Fruit fly (Drosophila melanogaster) whole organism, embryonic: ENCODE measurements around the gene CG32305.

Experiments used
- Antp ChIP-seq: fragments of 200-800 bp; sonication (Bioruptor generic); optimal IDR thresholded peaks from 3 replicates; lab custom pipeline; 2016; ENCODE audit warnings: missing biosample characterization, missing genetic modification characterization
- CG10209 ChIP-seq: fragments of 200-800 bp; sonication (Bioruptor generic); optimal IDR thresholded peaks from 3 replicates; lab custom pipeline; 2017; ENCODE audit warnings: missing biosample characterization, mild to moderate bottlenecking, missing genetic modification characterization, missing genetic modification reagents
- CG10959 ChIP-seq: fragments of 200-800 bp; sonication (Bioruptor generic); IDR thresholded peaks from 2 replicates; pipeline ENCODE4 v1.3.6; 2022; ENCODE audit warnings: missing biosample characterization, missing genetic modification characterization
- CG11723 ChIP-seq: fragments of 200-800 bp; sonication (Bioruptor generic); optimal IDR thresholded peaks from 2 replicates; lab custom pipeline; 2017; ENCODE audit warnings: missing biosample characterization, mild to moderate bottlenecking, missing genetic modification characterization
- CG12659 ChIP-seq: fragments of 200-800 bp; sonication (Bioruptor generic); optimal IDR thresholded peaks from 3 replicates; lab custom pipeline; 2017; ENCODE audit warnings: mild to moderate bottlenecking, missing biosample characterization, missing genetic modification reagents, missing genetic modification characterization
- CG14441 ChIP-seq: fragments of 200-800 bp; sonication (Bioruptor generic); IDR thresholded peaks from 2 replicates; pipeline ENCODE4 v1.3.6; 2022; ENCODE audit warnings: missing biosample characterization, missing genetic modification characterization
- CG17359 ChIP-seq: fragments of 200-800 bp; sonication (Bioruptor generic); optimal IDR thresholded peaks from 3 replicates; lab custom pipeline; 2018; ENCODE audit warnings: missing biosample characterization, mild to moderate bottlenecking, missing genetic modification characterization, moderate library complexity
- CG17568 ChIP-seq: fragments of 200-800 bp; sonication (Bioruptor generic); optimal IDR thresholded peaks from 2 replicates; lab custom pipeline; 2018; ENCODE audit warnings: missing biosample characterization, mild to moderate bottlenecking, missing genetic modification characterization, moderate library complexity
- CG17802 ChIP-seq: fragments of 200-800 bp; sonication (Bioruptor generic); optimal IDR thresholded peaks from 2 replicates; lab custom pipeline; 2018; ENCODE audit warnings: missing biosample characterization, mild to moderate bottlenecking, missing genetic modification characterization, moderate library complexity
- CG1832 ChIP-seq: fragments of 200-800 bp; sonication (Bioruptor generic); optimal IDR thresholded peaks from 2 replicates; lab custom pipeline; 2017; ENCODE audit warnings: missing biosample characterization, mild to moderate bottlenecking, missing genetic modification characterization, inconsistent platforms
- CG18599 ChIP-seq: fragments of 200-800 bp; sonication (Bioruptor generic); optimal IDR thresholded peaks from 3 replicates; lab custom pipeline; 2017; ENCODE audit warnings: missing biosample characterization, missing genetic modification characterization, mild to moderate bottlenecking, moderate library complexity, missing genetic modification reagents
- CG2199 ChIP-seq: fragments of 200-800 bp; sonication (Bioruptor generic); IDR thresholded peaks from 3 replicates; pipeline ENCODE4 v1.3.6; 2022; ENCODE audit warnings: missing biosample characterization, missing genetic modification characterization
- CG2202 ChIP-seq: fragments of 200-800 bp; sonication (Bioruptor generic); optimal IDR thresholded peaks from 2 replicates; lab custom pipeline; 2018; ENCODE audit warnings: missing biosample characterization, mild to moderate bottlenecking, missing genetic modification characterization
- CG30403 ChIP-seq: fragments of 200-800 bp; sonication (Bioruptor generic); optimal IDR thresholded peaks from 3 replicates; lab custom pipeline; 2016; ENCODE audit warnings: missing biosample characterization, missing genetic modification characterization
- CG31388 ChIP-seq: fragments of 200-800 bp; sonication (Bioruptor generic); optimal IDR thresholded peaks from 2 replicates; lab custom pipeline; 2016; ENCODE audit warnings: missing biosample characterization, missing genetic modification characterization
- CG3995 ChIP-seq: fragments of 200-800 bp; sonication (Bioruptor generic); optimal IDR thresholded peaks from 3 replicates; lab custom pipeline; 2016; ENCODE audit warnings: missing biosample characterization, missing genetic modification characterization
- CG7271 ChIP-seq: fragments of 200-800 bp; sonication (Bioruptor generic); optimal IDR thresholded peaks from 2 replicates; lab custom pipeline; 2018; ENCODE audit warnings: missing biosample characterization, mild to moderate bottlenecking, missing genetic modification characterization, moderate library complexity
- CG8290 ChIP-seq, 3 experiments: fragments of 200-800 bp; sonication (Bioruptor generic); optimal IDR thresholded peaks; 2 replicates each; lab custom pipeline; 2016 to 2019; ENCODE audit warnings: missing biosample characterization in 3 of 3, missing genetic modification characterization in 3 of 3, mild to moderate bottlenecking in 2 of 3, moderate library complexity in 1 of 3
- CG9817 ChIP-seq: fragments of 200-800 bp; sonication (Bioruptor generic); optimal IDR thresholded peaks from 2 replicates; lab custom pipeline; 2018; ENCODE audit warnings: missing biosample characterization, mild to moderate bottlenecking, missing genetic modification characterization, moderate library complexity
- Chrac-16 ChIP-seq: fragments of 200-800 bp; sonication (Bioruptor generic); optimal IDR thresholded peaks from 3 replicates; lab custom pipeline; 2016; ENCODE audit warnings: missing biosample characterization, missing genetic modification characterization
- Fer3 ChIP-seq: fragments of 200-800 bp; sonication (Bioruptor generic); optimal IDR thresholded peaks from 2 replicates; lab custom pipeline; 2018; ENCODE audit warnings: missing biosample characterization, mild to moderate bottlenecking, missing genetic modification characterization, moderate library complexity
- H15 ChIP-seq: fragments of 200-800 bp; sonication (Bioruptor generic); IDR thresholded peaks from 3 replicates; pipeline ENCODE4 v1.3.6; 2022; ENCODE audit warnings: missing biosample characterization, missing genetic modification characterization
- Hmr ChIP-seq: fragments of 200-800 bp; sonication (Bioruptor generic); optimal IDR thresholded peaks from 3 replicates; lab custom pipeline; 2017; ENCODE audit warnings: mild to moderate bottlenecking, missing biosample characterization, missing genetic modification reagents, missing genetic modification characterization
- Hr3 ChIP-seq: fragments of 200-800 bp; sonication (Bioruptor generic); optimal IDR thresholded peaks from 3 replicates; lab custom pipeline; 2016; ENCODE audit warnings: missing biosample characterization, missing genetic modification characterization
- Hr39 ChIP-seq: fragments of >200 bp; optimal IDR thresholded peaks from 2 replicates; lab custom pipeline; 2017
- Poxn ChIP-seq: fragments of 200-800 bp; sonication (Bioruptor generic); IDR thresholded peaks from 2 replicates; pipeline ENCODE4 v1.3.6; 2022; ENCODE audit warnings: missing biosample characterization, missing genetic modification characterization
- Side ChIP-seq: fragments of 200-800 bp; sonication (Bioruptor generic); optimal IDR thresholded peaks from 2 replicates; lab custom pipeline; 2016; ENCODE audit warnings: missing biosample characterization, missing genetic modification characterization
- Six4 ChIP-seq: fragments of 200-800 bp; sonication (Bioruptor generic); optimal IDR thresholded peaks from 2 replicates; lab custom pipeline; 2016; ENCODE audit warnings: missing biosample characterization, missing genetic modification characterization
- Trl ChIP-seq, 3 experiments: fragments of >200 bp in 2 of 3; fragments of 200-800 bp in 1 of 3; sonication (Bioruptor generic) in 1 of 3; optimal IDR thresholded peaks; 2 replicates in 1 of 3; 3 replicates in 2 of 3; lab custom pipeline; 2016 to 2017; ENCODE audit warnings: missing biosample characterization in 1 of 3, missing genetic modification characterization in 1 of 3
- ap ChIP-seq: fragments of 200-800 bp; sonication (Bioruptor generic); IDR thresholded peaks from 2 replicates; pipeline ENCODE4 v1.3.6; 2022; ENCODE audit warnings: missing biosample characterization, missing genetic modification characterization
- croc ChIP-seq: fragments of 200-800 bp; sonication (Bioruptor generic); conservative IDR thresholded peaks from 3 replicates; pipeline ENCODE4 v1.3.6; 2022; ENCODE audit warnings: missing biosample characterization, missing genetic modification characterization
- danr ChIP-seq: fragments of 200-800 bp; sonication (Bioruptor generic); IDR thresholded peaks from 2 replicates; pipeline ENCODE4 v1.3.6; 2022; ENCODE audit warnings: missing biosample characterization, missing genetic modification characterization
- disco-r ChIP-seq: fragments of 200-800 bp; sonication (Bioruptor generic); optimal IDR thresholded peaks from 2 replicates; lab custom pipeline; 2016; ENCODE audit warnings: missing biosample characterization, missing genetic modification characterization
- en ChIP-seq: fragments of 200-800 bp; sonication (Bioruptor generic); optimal IDR thresholded peaks from 2 replicates; lab custom pipeline; 2016; ENCODE audit warnings: missing biosample characterization, missing genetic modification characterization
- esg ChIP-seq: fragments of 200-800 bp; sonication (Bioruptor generic); conservative IDR thresholded peaks from 2 replicates; pipeline ENCODE4 v1.3.6; 2022; ENCODE audit warnings: missing biosample characterization, missing genetic modification characterization
- fd64A ChIP-seq: fragments of 200-800 bp; sonication (Bioruptor generic); optimal IDR thresholded peaks from 3 replicates; lab custom pipeline; 2018; ENCODE audit warnings: missing biosample characterization, mild to moderate bottlenecking, missing genetic modification characterization
- kni ChIP-seq: fragments of 200-800 bp; sonication (Bioruptor generic); optimal IDR thresholded peaks from 3 replicates; lab custom pipeline; 2017; ENCODE audit warnings: mild to moderate bottlenecking, missing biosample characterization, missing genetic modification reagents, missing genetic modification characterization
- lbe ChIP-seq: fragments of 200-800 bp; sonication (Bioruptor generic); optimal IDR thresholded peaks from 2 replicates; lab custom pipeline; 2016; ENCODE audit warnings: missing biosample characterization, mild to moderate bottlenecking, missing genetic modification characterization
- lmd ChIP-seq: fragments of 200-800 bp; sonication (Bioruptor generic); IDR thresholded peaks from 2 replicates; pipeline ENCODE4 v1.3.6; 2022; ENCODE audit warnings: missing biosample characterization, missing genetic modification characterization
- luna ChIP-seq: fragments of 200-800 bp; sonication (Bioruptor generic); optimal IDR thresholded peaks from 2 replicates; lab custom pipeline; 2016; ENCODE audit warnings: missing biosample characterization, missing genetic modification characterization
- nau ChIP-seq: fragments of 200-800 bp; sonication (Bioruptor generic); optimal IDR thresholded peaks from 3 replicates; lab custom pipeline; 2017; ENCODE audit warnings: missing biosample characterization, mild to moderate bottlenecking, missing genetic modification characterization, missing genetic modification reagents
- onecut ChIP-seq: fragments of 200-800 bp; sonication (Bioruptor generic); IDR thresholded peaks from 2 replicates; pipeline ENCODE4 v1.3.6; 2022; ENCODE audit warnings: missing biosample characterization, missing genetic modification characterization
- pho ChIP-seq: fragments of 200-800 bp; sonication (Bioruptor generic); optimal IDR thresholded peaks from 2 replicates; lab custom pipeline; 2016; ENCODE audit warnings: missing biosample characterization, missing genetic modification characterization
- ro ChIP-seq: fragments of 200-800 bp; sonication (Bioruptor generic); IDR thresholded peaks from 2 replicates; pipeline ENCODE4 v1.3.6; 2022; ENCODE audit warnings: missing biosample characterization, missing genetic modification characterization
- sc ChIP-seq, 3 experiments: fragments of >200 bp in 2 of 3; fragments of 200-800 bp in 1 of 3; sonication (Bioruptor generic) in 1 of 3; optimal IDR thresholded peaks; 2 replicates in 2 of 3; 3 replicates in 1 of 3; lab custom pipeline; 2017; ENCODE audit warnings: mild to moderate bottlenecking in 1 of 3, missing biosample characterization in 1 of 3, missing genetic modification characterization in 1 of 3, missing genetic modification reagents in 1 of 3
- sens ChIP-seq: fragments of 200-800 bp; sonication (Bioruptor generic); peaks from one replicate; lab custom pipeline; 2016; ENCODE audit warnings: missing biosample characterization, missing genetic modification characterization
- shn ChIP-seq: fragments of 200-800 bp; sonication (Bioruptor generic); optimal IDR thresholded peaks from 3 replicates; lab custom pipeline; 2016; ENCODE audit warnings: missing biosample characterization, missing genetic modification characterization
- stc ChIP-seq: fragments of 200-800 bp; sonication (Bioruptor generic); IDR thresholded peaks from 2 replicates; pipeline ENCODE4 v1.3.6; 2022; ENCODE audit warnings: missing biosample characterization, missing genetic modification characterization
- tin ChIP-seq: fragments of 200-800 bp; sonication (Bioruptor generic); optimal IDR thresholded peaks from 3 replicates; lab custom pipeline; 2016; ENCODE audit warnings: missing biosample characterization, missing genetic modification characterization
- tll ChIP-seq, 2 experiments: fragments of 200-800 bp in 1 of 2; fragments of >200 bp in 1 of 2; sonication (Bioruptor generic) in 1 of 2; optimal IDR thresholded peaks; 2 replicates each; lab custom pipeline; 2017 to 2019; ENCODE audit warnings: missing biosample characterization in 2 of 2, missing genetic modification characterization in 2 of 2, mild to moderate bottlenecking in 1 of 2, moderate library complexity in 1 of 2

The CG32305 gene

DNA sequence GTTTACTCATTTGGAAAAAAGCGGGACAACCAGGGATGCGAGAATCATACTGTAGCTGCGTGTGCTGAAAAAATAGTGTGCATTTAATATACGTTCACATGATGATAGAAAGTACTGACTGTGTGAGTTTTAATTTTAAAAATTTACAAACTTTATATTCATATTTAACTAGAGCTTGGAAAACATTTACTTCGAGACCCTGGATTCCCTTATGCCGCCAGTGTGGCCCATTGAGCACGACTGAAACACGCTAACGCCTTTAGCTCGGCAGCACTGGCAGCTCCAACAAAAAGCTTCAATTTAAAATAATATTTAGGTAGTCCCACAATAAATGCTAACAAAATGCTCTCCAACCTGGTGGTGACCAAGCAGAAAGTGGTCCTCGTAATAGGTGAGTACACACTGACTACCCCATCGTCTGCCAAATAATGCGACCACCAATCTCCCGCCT is 9.0 kb downstream of the CG32305 start, which contains the start of the genes CG1275 and Elp5 (continued):
- TF ChIP-seq lbe (GFP tag; lab: Kevin White, UChicago) (peak; percentile 98), CG17359 (peak; percentile 99), CG10209 (GFP tag; lab: Kevin White, UChicago) (peak; percentile 98), CG3995 (peak; percentile 83), nau (GFP tag; lab: Kevin White, UChicago) (no peak), sc (optimal IDR thresholded peaks at IDR 0.05; lab: Kevin White, UChicago) (no peak), sc (GFP tag; optimal IDR thresholded peaks at IDR 0.05; lab: Kevin White, UChicago) (peak; percentile 95), Hr3 (peak; percentile 97), CG1832 (GFP tag; lab: Kevin White, UChicago) (no peak), disco-r (GFP tag; lab: Kevin White, UChicago) (peak; percentile 95), CG8290 (GFP tag; optimal IDR thresholded peaks at IDR 0.05; lab: Kevin White, UChicago) (peak; percentile 87), CG8290 (tag; optimal IDR thresholded peaks at IDR 0.05; lab: Kevin White, UChicago) (peak; percentile 82 to 98), fd64A (GFP tag; lab: Kevin White, UChicago) (peak; percentile 89), CG11723 (GFP tag; lab: Kevin White, UChicago) (peak; percentile 96), CG2202 (tag; lab: Kevin White, UChicago) (peak; percentile 96), sens (GFP tag; lab: Kevin White, UChicago) (peak; percentile 98), CG14441 (GFP tag; lab: Robert Waterston, UW) (peak; percentile 100), CG18599 (GFP tag; lab: Kevin White, UChicago) (peak; percentile 97), en (GFP tag; lab: Kevin White, UChicago) (peak; percentile 93), H15 (GFP tag; lab: Robert Waterston, UW) (peak; percentile 99), CG30403 (GFP tag; lab: Kevin White, UChicago) (peak; percentile 99), Chrac-16 (GFP tag; lab: Kevin White, UChicago) (peak; percentile 98), CG7271 (peak; percentile 96), CG31388 (peak; percentile 88), CG17568 (no peak), ap (GFP tag; lab: Robert Waterston, UW) (peak; percentile 99), kni (GFP tag; lab: Kevin White, UChicago) (peak; percentile 65), Fer3 (tag; lab: Kevin White, UChicago) (peak; percentile 99), onecut (GFP tag; lab: Robert Waterston, UW) (peak; percentile 98), Trl (optimal IDR thresholded peaks at IDR 0.05; lab: Kevin White, UChicago) (peak in 1 of 2 experiments; percentile 6), Trl (GFP tag; optimal IDR thresholded peaks at IDR 0.05; lab: Kevin White, UChicago) (peak; percentile 96), lmd (GFP tag; lab: Robert Waterston, UW) (peak; percentile 100), croc (GFP tag; lab: Robert Waterston, UW) (peak; percentile 99), Six4 (GFP tag; lab: Kevin White, UChicago) (peak; percentile 95), CG2199 (peak; percentile 100), CG9817 (peak; percentile 99), CG12659 (GFP tag; lab: Kevin White, UChicago) (peak; percentile 99), Poxn (GFP tag; lab: Robert Waterston, UW) (peak; percentile 98), ro (GFP tag; lab: Robert Waterston, UW) (peak; percentile 98), tin (peak; percentile 97), Side (peak; percentile 96), danr (GFP tag; lab: Robert Waterston, UW) (peak; percentile 99), esg (GFP tag; lab: Robert Waterston, UW) (peak; percentile 99), Antp (peak; percentile 96), shn (peak; percentile 91), tll (GFP tag; optimal IDR thresholded peaks at IDR 0.05; lab: Kevin White, UChicago) (peak in 1 of 2 experiments; percentile 31), stc (GFP tag; lab: Robert Waterston, UW) (peak; percentile 99), CG10959 (GFP tag; lab: Robert Waterston, UW) (peak; percentile 99), luna (GFP tag; lab: Kevin White, UChicago) (peak; percentile 88), Hmr (GFP tag; lab: Kevin White, UChicago) (peak; percentile 98), pho (GFP tag; lab: Kevin White, UChicago) (peak; percentile 97), Hr39 (lab: Kevin White, UChicago) (no peak), CG17802 (tag; lab: Kevin White, UChicago) (peak; percentile 91)
